Fruit fly (Drosophila melanogaster): ENCODE measurements around the gene CG12713.

The CG12713 gene

DNA sequence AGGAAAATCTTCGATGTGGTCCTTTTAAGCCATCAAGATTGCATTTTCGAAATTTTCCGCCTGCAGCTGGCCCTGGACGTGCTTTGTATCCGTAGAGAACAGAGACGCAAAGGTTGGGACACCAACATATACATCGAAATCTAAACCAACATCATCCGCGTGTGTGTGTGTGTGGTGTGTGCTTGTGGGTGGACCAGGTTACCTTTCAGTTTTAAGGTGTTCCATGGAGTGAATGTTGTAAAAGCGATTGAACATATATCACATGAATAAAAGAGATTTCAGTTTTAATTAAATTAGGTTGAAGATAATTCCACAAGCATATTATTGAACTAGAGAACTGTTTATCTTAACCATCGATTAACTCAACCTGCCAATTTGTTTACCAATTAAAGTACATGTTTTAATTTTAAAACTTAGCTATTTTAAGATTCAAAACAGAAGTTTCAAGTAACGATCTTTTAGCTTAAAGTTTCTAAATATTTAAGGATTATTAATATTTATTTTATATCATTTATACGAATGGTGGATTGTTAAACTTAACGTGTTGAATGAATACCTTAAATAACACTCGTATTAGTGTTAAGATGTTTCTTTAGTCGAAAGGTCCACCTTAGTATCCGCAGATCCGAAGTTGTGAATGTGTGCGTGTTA, 5.2 kb upstream of the CG12713 start (continued):
- TF ChIP-seq ems (GFP tag; optimal IDR thresholded peaks at IDR 0.05) (peak; percentile 45), CG2129 (GFP tag; IDR thresholded peaks at IDR 0.05; ENCODE audit: partially characterized antibody) (no peak; the same call in 1 of the 2 replicates), grn (GFP tag; optimal IDR thresholded peaks at IDR 0.05) (no peak), pnt (GFP tag; optimal IDR thresholded peaks at IDR 0.05) (no peak), HLH54F (GFP tag; optimal IDR thresholded peaks at IDR 0.05) (peak; percentile 40), CG8089 (GFP tag; optimal IDR thresholded peaks at IDR 0.05) (peak; percentile 30), Med (GFP tag) (peak; percentile 87), crp (GFP tag; optimal IDR thresholded peaks at IDR 0.05) (peak in 1 of 2 experiments; percentile 0), CG7357 (GFP tag; IDR thresholded peaks at IDR 0.05) (no peak; the same call in 2 of the 3 replicates), YL-1 (GFP tag; optimal IDR thresholded peaks at IDR 0.05) (peak; percentile 40), emc (GFP tag; optimal IDR thresholded peaks at IDR 0.05) (peak; percentile 27), ranshi (GFP tag; IDR thresholded peaks at IDR 0.05) (0 out of 2 replicates have a peak, but pooled peaks have one; percentile 50), crol (GFP tag; IDR thresholded peaks at IDR 0.05) (no peak), sob (GFP tag; IDR thresholded peaks at IDR 0.05) (0 out of 2 replicates have a peak, but pooled peaks have one; percentile 27), vfl (GFP tag; optimal IDR thresholded peaks at IDR 0.05) (peak; percentile 26), nau (GFP tag; optimal IDR thresholded peaks at IDR 0.05) (peak; percentile 62), Lim3 (GFP tag; IDR thresholded peaks at IDR 0.05) (no peak), psq (GFP tag; optimal IDR thresholded peaks at IDR 0.05) (no peak), CG2678 (tag; optimal IDR thresholded peaks at IDR 0.05) (peak; percentile 94), repo (GFP tag; optimal IDR thresholded peaks at IDR 0.05) (peak; percentile 35), dimm (GFP tag; IDR thresholded peaks at IDR 0.05) (no peak), CG4730 (GFP tag; IDR thresholded peaks at IDR 0.05) (peak; percentile 30; the same call in 1 of the 2 replicates), Fer3 (tag; optimal IDR thresholded peaks at IDR 0.05) (peak; percentile 83), Eip74EF (GFP tag; optimal IDR thresholded peaks at IDR 0.05) (peak in 1 of 2 experiments; percentile 71), Dad (GFP tag; optimal IDR thresholded peaks at IDR 0.05) (peak; percentile 19), pan (optimal IDR thresholded peaks at IDR 0.05) (no peak), pan (GFP tag; optimal IDR thresholded peaks at IDR 0.05 in 1 of 2, IDR thresholded peaks at IDR 0.05 in 1 of 2) (peak in 1 of 2 experiments; percentile 45)

DNA sequence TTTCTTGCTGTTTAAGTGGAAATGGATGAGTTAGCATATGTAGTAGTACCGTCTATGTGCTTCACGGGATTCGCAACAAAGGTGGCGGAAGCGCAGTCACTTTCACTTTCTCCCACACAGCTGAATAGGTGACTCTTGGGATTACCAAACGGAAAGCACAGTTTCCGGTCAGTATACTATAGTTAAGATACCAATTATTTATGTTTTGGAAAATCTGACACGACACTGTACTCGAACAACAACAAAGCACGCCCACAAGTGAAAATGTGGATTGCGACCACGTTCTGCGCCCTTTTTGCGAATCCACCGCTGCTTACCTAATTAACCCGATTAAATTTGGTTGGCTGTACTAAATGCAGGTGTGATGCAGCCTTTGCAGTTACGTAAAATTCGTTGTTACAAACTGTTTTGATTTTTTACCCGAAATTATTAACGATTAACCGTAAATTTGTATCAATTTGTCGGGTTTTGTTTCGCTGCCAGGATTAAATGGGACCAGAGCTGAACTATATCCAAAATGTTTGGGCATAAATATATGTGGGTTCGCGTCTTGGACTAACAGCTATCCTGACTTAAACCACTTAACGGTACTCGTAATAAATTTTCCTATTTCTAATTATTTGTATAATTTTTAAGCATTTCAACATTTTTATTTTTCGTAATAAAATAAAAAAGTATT, 2.8 kb downstream of the CG12713 start, which contains the start of gene CG18081:
TSS of gene CG18081 (minus strand) at position 512 of the 679 bp plus-strand sequence.
- no peak for TF ChIP-seq klu (GFP tag; IDR thresholded peaks at IDR 0.05)
- TF ChIP-seq CG34224 (GFP tag; IDR thresholded peaks at IDR 0.05; ENCODE audit: partially characterized antibody) = 0 out of 3 replicates have a peak, but pooled peaks have one; percentile 32
- TF ChIP-seq CG11695 (GFP tag; IDR thresholded peaks at IDR 0.05) = no peak
- peak; percentile 35 for TF ChIP-seq CG11504 (tag; optimal IDR thresholded peaks at IDR 0.05)
- 0 out of 3 replicates have a peak, but pooled peaks have one; percentile 16 for TF ChIP-seq CG17361 (GFP tag; IDR thresholded peaks at IDR 0.05)
- peak; percentile 0 for TF ChIP-seq CG3995 (GFP tag; optimal IDR thresholded peaks at IDR 0.05)
- TF ChIP-seq slp2 (GFP tag; optimal IDR thresholded peaks at IDR 0.05) = no peak
- TF ChIP-seq MBD-R2 (GFP tag; IDR thresholded peaks at IDR 0.05) = peak; percentile 42
- TF ChIP-seq ken (GFP tag; IDR thresholded peaks at IDR 0.05) = no peak
- TF ChIP-seq jing (GFP tag; optimal IDR thresholded peaks at IDR 0.05) = no peak
- no peak for TF ChIP-seq Fer1 (GFP tag; optimal IDR thresholded peaks at IDR 0.05)
- TF ChIP-seq CG1529 (GFP tag; optimal IDR thresholded peaks at IDR 0.05) = no peak
- no peak for TF ChIP-seq vvl (GFP tag; IDR thresholded peaks at IDR 0.05)
- TF ChIP-seq CG12236 (GFP tag; optimal IDR thresholded peaks at IDR 0.05) = no peak
- TF ChIP-seq psq (GFP tag; optimal IDR thresholded peaks at IDR 0.05) = no peak
- no peak for TF ChIP-seq ab (GFP tag; optimal IDR thresholded peaks at IDR 0.05)
- no peak for TF ChIP-seq ssp (GFP tag; IDR thresholded peaks at IDR 0.05)
- peak; percentile 49 for TF ChIP-seq CG14710 (tag; optimal IDR thresholded peaks at IDR 0.05)
- TF ChIP-seq Adf1 (GFP tag; IDR thresholded peaks at IDR 0.05) = peak; percentile 9; the same call in 1 of the 2 replicates
- peak; percentile 43 for TF ChIP-seq CoRest (tag; optimal IDR thresholded peaks at IDR 0.05)
- peak; percentile 25 for TF ChIP-seq CG10267 (tag; optimal IDR thresholded peaks at IDR 0.05)
- TF ChIP-seq wek (GFP tag; optimal IDR thresholded peaks at IDR 0.05) = peak; percentile 22
- no peak for TF ChIP-seq onecut (GFP tag; IDR thresholded peaks at IDR 0.05)
- no peak for TF ChIP-seq CG4424 (GFP tag; optimal IDR thresholded peaks at IDR 0.05)

All from whole organism, embryonic.